Fruit fly (Drosophila melanogaster) S2 (cell line): ENCODE results near the gene CG31957.
A peak's percentile ranks its signal among the peaks of the same experiment; 100 is the strongest.

ENCODE experiments used
- CG8478 ChIP-seq: fragments of >200 bp; optimal IDR thresholded peaks from 2 replicates; lab custom pipeline; 2018
- CTCF ChIP-seq, 2 experiments: fragments of >200 bp; optimal IDR thresholded peaks; 2 replicates each; lab custom pipeline; 2018

Gene CG31957

dm6 chr2L:3872283-3872682 is at the start of gene CG31957:
Gene CG31957 (minus strand): TSS chr2L:3872458.
- TF ChIP-seq CG8478 (lab: Kevin White, UChicago) = no peak
- peak; percentile 35 to 45 for TF ChIP-seq CTCF (optimal IDR thresholded peaks at IDR 0.05; lab: Kevin White, UChicago)

DNA sequence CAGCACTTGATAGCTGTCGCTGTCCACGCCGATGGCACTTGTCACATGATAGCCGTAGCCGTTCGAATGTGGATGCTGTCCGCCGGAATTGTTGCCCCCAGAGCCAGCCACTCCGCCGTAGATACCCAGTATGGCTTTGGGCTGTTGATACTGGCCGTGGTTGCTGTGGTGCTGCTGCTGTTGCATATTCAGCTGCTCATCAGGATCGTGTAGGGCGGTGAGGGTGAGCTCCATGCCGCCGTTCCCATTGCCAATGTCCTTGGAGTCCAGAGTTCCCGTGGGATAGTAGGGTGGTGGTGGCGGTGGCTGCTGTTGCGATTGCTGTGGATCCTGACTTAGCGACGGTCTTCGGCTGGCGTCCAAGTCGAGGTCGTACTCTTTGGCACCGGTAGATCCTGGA is 44.6 kb upstream of the CG31957 start:
- no peak for TF ChIP-seq CG8478 (lab: Kevin White, UChicago)
- no peak for TF ChIP-seq CTCF (optimal IDR thresholded peaks at IDR 0.05; lab: Kevin White, UChicago)

DNA sequence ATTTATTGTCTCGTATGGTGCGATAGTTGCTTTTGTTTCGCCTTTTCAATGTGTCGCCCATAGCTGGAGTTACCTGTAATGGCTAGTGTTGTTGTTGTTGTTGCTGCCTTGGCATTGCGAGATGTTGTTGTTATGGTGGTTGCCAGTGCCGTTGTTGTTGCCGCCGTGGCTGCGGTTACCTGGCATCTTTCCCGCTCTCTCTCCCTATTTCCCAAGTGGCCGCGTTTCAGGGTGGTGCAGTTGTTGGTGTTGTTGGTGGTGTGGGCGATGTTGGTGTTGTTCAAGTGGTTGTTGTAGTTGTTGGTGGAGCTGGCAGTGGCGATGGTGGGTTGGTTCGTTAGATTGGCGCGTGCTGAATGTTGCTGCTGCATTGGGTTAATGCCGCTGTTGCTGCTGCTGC is 42.4 kb upstream of the CG31957 start:
- TF ChIP-seq CG8478 (lab: Kevin White, UChicago) (no peak), CTCF (optimal IDR thresholded peaks at IDR 0.05; lab: Kevin White, UChicago) (no peak)

dm6 chr2L:3914188-3914587 is 41.9 kb upstream of the CG31957 start, which contains the start of gene Fpgs2:
Gene Fpgs2 (minus strand): TSS chr2L:3914288.
- TF ChIP-seq CTCF (optimal IDR thresholded peaks at IDR 0.05; lab: Kevin White, UChicago) (no peak), CG8478 (lab: Kevin White, UChicago) (no peak)

dm6 chr2L:3902760-3903159 is 30.5 kb upstream of the CG31957 start, which contains the start of gene capu:
Gene capu (minus strand): TSS chr2L:3902860.
- no peak for TF ChIP-seq CTCF (optimal IDR thresholded peaks at IDR 0.05; lab: Kevin White, UChicago)
- no peak for TF ChIP-seq CG8478 (lab: Kevin White, UChicago)

DNA sequence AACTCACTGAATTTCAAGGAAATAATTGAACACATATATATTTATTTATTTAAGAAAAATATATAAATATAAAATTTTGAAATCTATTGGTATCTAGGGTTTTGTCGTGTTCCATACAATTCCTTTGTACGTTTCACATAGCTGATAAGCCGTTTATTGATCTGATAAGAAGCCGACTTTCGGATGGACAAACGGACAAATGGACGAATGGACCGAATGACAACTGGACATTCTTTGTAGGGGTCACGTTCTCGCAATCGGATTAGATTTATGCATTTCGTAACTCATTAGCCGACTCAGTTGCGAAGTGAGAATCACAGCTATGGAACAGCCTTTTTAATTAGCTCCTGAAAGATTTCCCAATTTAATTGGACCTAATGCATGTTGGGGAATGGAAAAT is 25.3 kb upstream of the CG31957 start:
- TF ChIP-seq CTCF (optimal IDR thresholded peaks at IDR 0.05; lab: Kevin White, UChicago) (no peak), CG8478 (lab: Kevin White, UChicago) (no peak)

- TF ChIP-seq CTCF (optimal IDR thresholded peaks at IDR 0.05; lab: Kevin White, UChicago) = no peak
- TF ChIP-seq CG8478 (lab: Kevin White, UChicago) = no peak
Observed at dm6 chr2L:3896834-3897143, 24.5 kb upstream of the CG31957 start.

DNA sequence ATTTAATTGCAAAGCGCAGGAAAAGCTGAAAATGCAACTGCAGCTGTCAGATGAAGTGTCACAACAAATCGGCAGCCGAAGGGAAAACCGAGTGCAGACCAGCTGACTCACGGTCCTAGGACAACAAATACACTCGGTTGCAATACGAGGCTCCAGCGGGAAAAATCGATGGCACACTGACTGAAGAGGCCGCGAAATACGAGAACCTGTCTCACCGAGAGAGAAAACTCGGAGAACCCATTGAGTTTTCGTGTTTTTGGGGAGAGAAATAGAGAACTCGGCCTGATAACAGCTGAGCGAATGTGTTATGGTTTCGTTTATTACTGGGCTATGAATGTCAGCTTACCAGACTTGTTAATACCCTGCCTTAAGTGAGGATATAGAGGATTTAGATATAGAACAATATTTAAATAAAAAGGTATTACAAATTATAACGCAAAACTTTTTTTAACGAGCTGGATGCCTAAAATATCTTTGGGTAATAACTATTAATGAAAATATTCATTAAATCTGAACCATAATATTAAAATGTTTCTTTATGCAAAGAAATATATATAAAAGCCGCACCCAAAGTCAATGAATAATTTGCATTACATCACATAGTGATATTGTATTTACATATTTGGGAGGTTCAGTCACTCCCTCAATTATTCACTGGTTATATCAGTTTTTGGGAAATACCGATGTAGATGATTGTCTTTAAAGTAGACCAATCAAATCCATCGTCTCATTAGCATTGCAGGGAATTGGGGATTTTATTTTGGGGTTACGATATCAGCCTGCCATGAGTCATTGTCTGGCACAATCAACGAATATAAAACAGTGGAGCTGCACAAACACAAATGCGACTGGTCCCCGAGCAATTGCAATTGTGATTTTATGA is 23.9 kb upstream of the CG31957 start:
- TF ChIP-seq CTCF (optimal IDR thresholded peaks at IDR 0.05; lab: Kevin White, UChicago) (no peak), CG8478 (lab: Kevin White, UChicago) (no peak)

DNA sequence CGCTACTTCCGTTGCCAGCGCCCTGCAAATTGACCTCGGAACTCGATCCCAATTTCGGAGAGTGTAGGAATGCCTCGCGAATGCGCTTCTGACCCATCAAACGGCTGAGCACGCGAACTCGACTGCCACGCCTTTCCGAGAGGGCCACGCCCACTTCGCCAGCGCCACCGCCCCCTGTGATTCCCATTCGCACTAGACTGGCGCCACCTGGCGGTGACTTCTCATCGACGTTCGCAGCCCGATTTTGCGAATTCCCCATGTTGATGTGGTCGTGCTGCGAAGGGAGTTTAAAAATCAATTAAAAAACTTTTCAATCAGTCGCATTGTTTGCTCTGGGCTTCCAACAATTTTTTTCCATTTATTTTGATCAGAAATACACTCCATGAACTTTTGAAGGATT is 21.1 kb upstream of the CG31957 start:
- TF ChIP-seq CG8478 (lab: Kevin White, UChicago) = no peak
- peak; percentile 80 to 85 for TF ChIP-seq CTCF (optimal IDR thresholded peaks at IDR 0.05; lab: Kevin White, UChicago)

- no peak for TF ChIP-seq CG8478 (lab: Kevin White, UChicago)
- TF ChIP-seq CTCF (optimal IDR thresholded peaks at IDR 0.05; lab: Kevin White, UChicago) = peak; percentile 1 to 3
Observed at dm6 chr2L:3889865-3890264, 17.6 kb upstream of the CG31957 start.

DNA sequence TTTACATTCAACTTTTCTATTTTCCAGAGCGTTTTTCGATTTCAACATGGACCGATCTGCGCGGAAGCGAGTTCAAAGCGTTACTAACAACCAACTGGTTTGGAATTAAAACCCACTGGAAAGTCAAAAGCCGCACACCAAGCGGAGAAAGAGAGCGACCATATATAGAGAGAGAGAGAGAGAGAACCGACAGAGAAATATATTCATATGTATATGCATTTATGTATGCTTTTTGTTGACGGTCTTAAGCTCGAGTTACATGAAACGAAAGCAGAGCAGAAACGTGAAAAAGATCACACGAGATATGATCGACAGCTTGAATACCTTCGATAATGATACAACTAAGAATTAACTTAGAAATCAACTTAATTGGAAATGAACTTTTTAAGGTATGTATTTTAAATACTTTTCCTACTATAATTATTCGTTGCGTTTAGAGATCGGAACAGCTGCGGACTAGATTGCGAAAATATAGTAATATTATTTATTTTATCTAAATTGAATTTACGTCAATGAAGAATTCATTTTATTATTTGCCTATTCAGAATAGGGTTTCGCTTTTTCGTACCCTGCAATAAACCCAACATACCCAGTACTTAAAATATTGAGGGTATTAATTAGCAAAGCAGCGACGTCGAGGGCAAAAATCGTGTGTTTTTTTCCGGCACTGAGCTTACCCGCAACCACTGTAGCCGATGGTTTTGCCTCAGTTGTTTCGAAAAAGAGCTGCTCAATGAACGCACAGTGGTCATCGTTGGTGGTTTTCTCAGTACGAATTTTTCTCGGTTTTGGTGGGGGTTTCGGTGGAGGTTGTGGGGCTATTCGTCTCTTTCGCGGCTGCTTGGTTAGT is 16.7 kb upstream of the CG31957 start:
- TF ChIP-seq CTCF (optimal IDR thresholded peaks at IDR 0.05; lab: Kevin White, UChicago) (no peak), CG8478 (lab: Kevin White, UChicago) (no peak)

dm6 chr2L:3888173-3888572 is 15.9 kb upstream of the CG31957 start:
- no peak for TF ChIP-seq CG8478 (lab: Kevin White, UChicago)
- TF ChIP-seq CTCF (optimal IDR thresholded peaks at IDR 0.05; lab: Kevin White, UChicago) = no peak

dm6 chr2L:3883939-3884338 is 11.7 kb upstream of the CG31957 start:
- TF ChIP-seq CTCF (optimal IDR thresholded peaks at IDR 0.05; lab: Kevin White, UChicago) (no peak), CG8478 (lab: Kevin White, UChicago) (no peak)

DNA sequence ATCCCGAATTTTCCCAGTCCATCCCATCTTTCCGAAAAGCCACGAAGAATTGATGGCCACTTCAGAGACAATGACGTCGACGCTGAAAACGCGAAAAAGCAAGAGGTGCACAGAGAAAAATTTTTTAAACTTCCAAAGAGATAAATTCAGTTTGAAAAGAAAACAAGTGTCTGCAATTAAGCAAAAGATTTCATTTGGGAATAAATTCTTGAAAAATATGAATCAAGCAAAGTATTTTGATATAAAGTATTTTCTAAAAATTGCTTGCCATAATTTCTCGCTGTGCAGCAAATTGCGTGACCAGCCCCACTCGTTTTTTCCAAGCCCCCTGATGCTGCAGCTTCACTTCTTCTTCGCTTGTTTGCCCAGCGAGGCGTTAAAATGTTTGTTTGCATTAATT is 9.9 kb upstream of the CG31957 start:
- no peak for TF ChIP-seq CTCF (optimal IDR thresholded peaks at IDR 0.05; lab: Kevin White, UChicago)
- TF ChIP-seq CG8478 (lab: Kevin White, UChicago) = no peak

- TF ChIP-seq CG8478 (lab: Kevin White, UChicago) = no peak
- no peak for TF ChIP-seq CTCF (optimal IDR thresholded peaks at IDR 0.05; lab: Kevin White, UChicago)
Observed at dm6 chr2L:3881164-3881563, 8.9 kb upstream of the CG31957 start.
